Fruit fly (Drosophila melanogaster) whole organism, prepupa: ENCODE measurements around the gene CG42588.

Source experiments
- Blimp-1 ChIP-seq: fragments of 200-800 bp; sonication (Bioruptor generic); optimal IDR thresholded peaks from 3 replicates; lab custom pipeline; 2017; ENCODE audit warnings: missing biosample characterization, missing genetic modification characterization, mild to moderate bottlenecking, moderate library complexity, missing genetic modification reagents
- CG11902 ChIP-seq: fragments of 200-800 bp; sonication (Bioruptor generic); optimal IDR thresholded peaks from 3 replicates; lab custom pipeline; 2016; ENCODE audit warnings: missing biosample characterization, missing genetic modification characterization
- CG15336 ChIP-seq: fragments of 200-800 bp; sonication (Bioruptor generic); IDR thresholded peaks from 2 replicates; pipeline ENCODE4 v1.3.6; 2022; ENCODE audit warnings: missing biosample characterization, missing genetic modification characterization
- CG16779 ChIP-seq: fragments of 200-800 bp; sonication (Bioruptor generic); optimal IDR thresholded peaks from 3 replicates; lab custom pipeline; 2017; ENCODE audit warnings: missing biosample characterization, mild to moderate bottlenecking, missing genetic modification characterization
- CG3032 ChIP-seq: fragments of 200-800 bp; optimal IDR thresholded peaks from 2 replicates; lab custom pipeline; 2019; ENCODE audit warnings: missing biosample characterization, mild to moderate bottlenecking, missing genetic modification characterization, moderate library complexity
- CG32006 ChIP-seq: fragments of 200-800 bp; sonication (Bioruptor generic); optimal IDR thresholded peaks from 3 replicates; lab custom pipeline; 2017; ENCODE audit warnings: missing biosample characterization, mild to moderate bottlenecking, missing genetic modification characterization
- CG34406 ChIP-seq: fragments of 200-800 bp; sonication (Bioruptor generic); optimal IDR thresholded peaks from 3 replicates; lab custom pipeline; 2016; ENCODE audit warnings: missing biosample characterization, missing genetic modification characterization
- CG6163 ChIP-seq: fragments of 200-800 bp; sonication (Bioruptor generic); IDR thresholded peaks from 3 replicates; pipeline ENCODE4 v1.3.6; 2022; ENCODE audit warnings: missing biosample characterization, missing genetic modification characterization
- CG6276 ChIP-seq: fragments of 200-800 bp; sonication (Bioruptor generic); optimal IDR thresholded peaks from 2 replicates; lab custom pipeline; 2017; ENCODE audit warnings: missing biosample characterization, mild to moderate bottlenecking, missing genetic modification characterization
- CG6792 ChIP-seq: fragments of 200-800 bp; sonication (Bioruptor generic); optimal IDR thresholded peaks from 3 replicates; lab custom pipeline; 2016; ENCODE audit warnings: missing biosample characterization, missing genetic modification characterization
- CG6808 ChIP-seq: fragments of 200-800 bp; sonication (Bioruptor generic); optimal IDR thresholded peaks from 3 replicates; lab custom pipeline; 2017; ENCODE audit warnings: missing biosample characterization, missing genetic modification characterization, mild to moderate bottlenecking, moderate library complexity, missing genetic modification reagents
- CG6854 ChIP-seq: fragments of 200-800 bp; sonication (Bioruptor generic); optimal IDR thresholded peaks from 2 replicates; lab custom pipeline; 2017; ENCODE audit warnings: missing biosample characterization, mild to moderate bottlenecking, missing genetic modification characterization
- CG8119 ChIP-seq: fragments of 200-800 bp; sonication (Bioruptor generic); IDR thresholded peaks from 3 replicates; pipeline ENCODE4 v1.3.6; 2022; ENCODE audit warnings: missing biosample characterization, missing genetic modification characterization
- CG8632 ChIP-seq: fragments of 200-800 bp; sonication (Bioruptor generic); optimal IDR thresholded peaks from 3 replicates; lab custom pipeline; 2016; ENCODE audit warnings: missing biosample characterization, missing genetic modification characterization
- CG9139 ChIP-seq: fragments of 200-800 bp; sonication (Bioruptor generic); optimal IDR thresholded peaks from 3 replicates; lab custom pipeline; 2017; ENCODE audit warnings: missing biosample characterization, mild to moderate bottlenecking, missing genetic modification characterization
- Eip78C ChIP-seq: fragments of 200-800 bp; sonication (Bioruptor generic); peaks from one replicate; lab custom pipeline; 2016; ENCODE audit warnings: missing biosample characterization, missing genetic modification characterization
- Eip93F ChIP-seq: fragments of 200-800 bp; sonication (Bioruptor generic); optimal IDR thresholded peaks from 2 replicates; lab custom pipeline; 2016; ENCODE audit warnings: missing biosample characterization, mild to moderate bottlenecking, missing genetic modification characterization
- Ets21C ChIP-seq: fragments of 200-800 bp; sonication (Bioruptor generic); optimal IDR thresholded peaks from 3 replicates; lab custom pipeline; 2016; ENCODE audit warnings: missing biosample characterization, missing genetic modification characterization
- Hr38 ChIP-seq: sonication (Bioruptor generic); optimal IDR thresholded peaks from 2 replicates; lab custom pipeline; 2016; ENCODE audit warnings: missing biosample characterization, missing genetic modification characterization
- Hr4 ChIP-seq: fragments of 200-800 bp; sonication (Bioruptor generic); optimal IDR thresholded peaks from 3 replicates; lab custom pipeline; 2016; ENCODE audit warnings: missing biosample characterization, missing genetic modification characterization
- Lpt ChIP-seq: fragments of 200-800 bp; sonication (Bioruptor generic); optimal IDR thresholded peaks from 3 replicates; lab custom pipeline; 2016; ENCODE audit warnings: missing biosample characterization, missing genetic modification characterization
- Met ChIP-seq: fragments of 200-800 bp; sonication (Bioruptor generic); optimal IDR thresholded peaks from 3 replicates; lab custom pipeline; 2016; ENCODE audit warnings: missing biosample characterization, missing genetic modification characterization
- OdsH ChIP-seq: fragments of 200-800 bp; sonication (Bioruptor generic); optimal IDR thresholded peaks from 3 replicates; lab custom pipeline; 2016; ENCODE audit warnings: missing biosample characterization, missing genetic modification characterization
- Sox102F ChIP-seq: fragments of 200-800 bp; sonication (Bioruptor generic); optimal IDR thresholded peaks from 2 replicates; lab custom pipeline; 2016; ENCODE audit warnings: missing biosample characterization, mild to moderate bottlenecking, missing genetic modification characterization
- Sox15 ChIP-seq: fragments of 200-800 bp; sonication (Bioruptor generic); optimal IDR thresholded peaks from 3 replicates; lab custom pipeline; 2016; ENCODE audit warnings: missing biosample characterization, missing genetic modification characterization
- achi ChIP-seq: fragments of 200-800 bp; sonication (Bioruptor generic); optimal IDR thresholded peaks from 3 replicates; lab custom pipeline; 2016; ENCODE audit warnings: missing biosample characterization, missing genetic modification characterization
- acj6 ChIP-seq: fragments of 200-800 bp; sonication (Bioruptor generic); optimal IDR thresholded peaks from 3 replicates; lab custom pipeline; 2016; ENCODE audit warnings: missing biosample characterization, missing genetic modification characterization
- cyc ChIP-seq: fragments of 200-800 bp; sonication (Bioruptor generic); optimal IDR thresholded peaks from 3 replicates; lab custom pipeline; 2016; ENCODE audit warnings: missing biosample characterization, missing genetic modification characterization
- dsx ChIP-seq: fragments of 200-800 bp; optimal IDR thresholded peaks from 3 replicates; lab custom pipeline; 2019; ENCODE audit warnings: missing biosample characterization, mild to moderate bottlenecking, missing genetic modification characterization, moderate library complexity; ENCODE audit not compliant: poor library complexity, severe bottlenecking
- esn ChIP-seq: fragments of 200-800 bp; sonication (Bioruptor generic); optimal IDR thresholded peaks from 2 replicates; lab custom pipeline; 2016; ENCODE audit warnings: missing biosample characterization, mild to moderate bottlenecking, missing genetic modification characterization, moderate library complexity
- fd85E ChIP-seq: fragments of 200-800 bp; sonication (Bioruptor generic); optimal IDR thresholded peaks from 3 replicates; lab custom pipeline; 2016; ENCODE audit warnings: missing biosample characterization, missing genetic modification characterization
- fkh ChIP-seq: fragments of 200-800 bp; sonication (Bioruptor generic); optimal IDR thresholded peaks from 3 replicates; lab custom pipeline; 2017; ENCODE audit warnings: missing biosample characterization, mild to moderate bottlenecking, missing genetic modification characterization, moderate library complexity
- net ChIP-seq: fragments of 200-800 bp; sonication (Bioruptor generic); optimal IDR thresholded peaks from 3 replicates; lab custom pipeline; 2016; ENCODE audit warnings: missing biosample characterization, missing genetic modification characterization
- salr ChIP-seq, 2 experiments: fragments of 200-800 bp; sonication (Bioruptor generic); optimal IDR thresholded peaks; 3 replicates each; lab custom pipeline; 2016 to 2018; ENCODE audit warnings: missing biosample characterization in 2 of 2, missing genetic modification characterization in 2 of 2, mild to moderate bottlenecking in 1 of 2
- spab ChIP-seq: fragments of 200-800 bp; sonication (Bioruptor generic); optimal IDR thresholded peaks from 2 replicates; lab custom pipeline; 2017; ENCODE audit warnings: missing biosample characterization, mild to moderate bottlenecking, missing genetic modification characterization, missing genetic modification reagents
- ss ChIP-seq, 2 experiments: fragments of 200-800 bp; sonication (Bioruptor generic); optimal IDR thresholded peaks; 2 replicates in 1 of 2; 3 replicates in 1 of 2; lab custom pipeline; 2017 to 2018; ENCODE audit warnings: mild to moderate bottlenecking in 2 of 2, missing biosample characterization in 2 of 2, missing genetic modification characterization in 2 of 2, moderate library complexity in 1 of 2
- svp ChIP-seq: fragments of 200-800 bp; sonication (Bioruptor generic); peaks from one replicate; lab custom pipeline; 2016; ENCODE audit warnings: missing biosample characterization, missing genetic modification characterization
- topi ChIP-seq: fragments of 200-800 bp; sonication (Bioruptor generic); optimal IDR thresholded peaks from 3 replicates; lab custom pipeline; 2016; ENCODE audit warnings: missing biosample characterization, missing genetic modification characterization
- vri ChIP-seq: fragments of 200-800 bp; sonication (Bioruptor generic); optimal IDR thresholded peaks from 3 replicates; lab custom pipeline; 2016; ENCODE audit warnings: missing biosample characterization, mild to moderate bottlenecking, missing genetic modification characterization

The CG42588 gene

dm6 chr3L:12789875-12790373 is 24.1 kb upstream of the CG42588 start, which contains the start of gene CG42709 (continued):
- TF ChIP-seq fd85E (GFP tag; lab: Kevin White, UChicago), result no peak
- peak; percentile 76 for TF ChIP-seq Eip78C (GFP tag; lab: Kevin White, UChicago)
- no peak for TF ChIP-seq CG6792
- peak; percentile 92 for TF ChIP-seq svp
- TF ChIP-seq Met (GFP tag; lab: Kevin White, UChicago), result peak; percentile 15
- TF ChIP-seq CG32006, result no peak
- TF ChIP-seq Hr4 (GFP tag; lab: Kevin White, UChicago), result no peak
- TF ChIP-seq Lpt (GFP tag; lab: Kevin White, UChicago), result no peak
- TF ChIP-seq CG8119 (GFP tag; lab: Robert Waterston, UW), result no peak
- TF ChIP-seq Blimp-1, result peak; percentile 45
- TF ChIP-seq Sox102F (GFP tag; lab: Kevin White, UChicago), result peak; percentile 20
- peak; percentile 37; the same call in 1 of the 2 replicates for TF ChIP-seq CG15336 (GFP tag; lab: Robert Waterston, UW)
- no peak for TF ChIP-seq Ets21C (GFP tag; lab: Kevin White, UChicago)
- TF ChIP-seq CG3032, result no peak
- TF ChIP-seq, all 60 proteins: peak for 9

- TF ChIP-seq Eip78C (GFP tag; lab: Kevin White, UChicago), result peak; percentile 77
- TF ChIP-seq CG6276 (GFP tag; lab: Kevin White, UChicago), result no peak
- TF ChIP-seq svp, result peak; percentile 40
- peak; percentile 14 for TF ChIP-seq CG9139 (GFP tag; lab: Kevin White, UChicago)
- TF ChIP-seq dsx (GFP tag; lab: Kevin White, UChicago), result peak; percentile 34
- no peak for TF ChIP-seq CG32006
- TF ChIP-seq CG6854, result peak; percentile 34
- peak; percentile 11 for TF ChIP-seq fkh (GFP tag; lab: Kevin White, UChicago)
- TF ChIP-seq vri (GFP tag; lab: Kevin White, UChicago), result peak; percentile 14
Observed at dm6 chr3L:12790783-12791678, 23.0 kb upstream of the CG42588 start.

- TF ChIP-seq Eip93F (peak; percentile 46), Eip78C (GFP tag; lab: Kevin White, UChicago) (peak; percentile 10), vri (GFP tag; lab: Kevin White, UChicago) (peak; percentile 7), Hr38 (GFP tag; lab: Kevin White, UChicago) (no peak), svp (peak; percentile 36)
Observed at dm6 chr3L:12791679-12792229, 22.3 kb upstream of the CG42588 start.

dm6 chr3L:12792933-12793448 is 21.1 kb upstream of the CG42588 start:
- TF ChIP-seq CG6276 (GFP tag; lab: Kevin White, UChicago) (peak; percentile 86), achi (GFP tag; lab: Kevin White, UChicago) (peak; percentile 86), Sox102F (GFP tag; lab: Kevin White, UChicago) (peak; percentile 86), salr (GFP tag; optimal IDR thresholded peaks at IDR 0.05; lab: Kevin White, UChicago) (peak; percentile 38 to 87), ss (GFP tag; optimal IDR thresholded peaks at IDR 0.05; lab: Kevin White, UChicago) (peak; percentile 91 to 93), CG8119 (GFP tag; lab: Robert Waterston, UW) (peak; percentile 90), Eip78C (GFP tag; lab: Kevin White, UChicago) (peak; percentile 99), CG34406 (GFP tag; lab: Kevin White, UChicago) (peak; percentile 87), CG11902 (GFP tag; lab: Kevin White, UChicago) (peak; percentile 65), CG6163 (peak; percentile 69), net (GFP tag; lab: Kevin White, UChicago) (peak; percentile 89), spab (peak; percentile 86), acj6 (GFP tag; lab: Kevin White, UChicago) (peak; percentile 86), Met (GFP tag; lab: Kevin White, UChicago) (peak; percentile 91), CG6854 (peak; percentile 69), CG9139 (GFP tag; lab: Kevin White, UChicago) (peak; percentile 81), cyc (GFP tag; lab: Kevin White, UChicago) (peak; percentile 77), CG8632 (peak; percentile 85), topi (peak; percentile 87), CG16779 (tag; lab: Kevin White, UChicago) (peak; percentile 83), Sox15 (GFP tag; lab: Kevin White, UChicago) (peak; percentile 55), CG3032 (peak; percentile 91), CG15336 (GFP tag; lab: Robert Waterston, UW) (peak; percentile 89), Ets21C (GFP tag; lab: Kevin White, UChicago) (peak; percentile 68), fd85E (GFP tag; lab: Kevin White, UChicago) (peak; percentile 57), esn (GFP tag; lab: Kevin White, UChicago) (peak; percentile 91), CG6808 (GFP tag; lab: Kevin White, UChicago) (peak; percentile 91), Eip93F (no peak), dsx (GFP tag; lab: Kevin White, UChicago) (peak; percentile 99), OdsH (GFP tag; lab: Kevin White, UChicago) (peak; percentile 84), Hr38 (GFP tag; lab: Kevin White, UChicago) (no peak)
